Fruit fly (Drosophila melanogaster): ENCODE measurements around the gene Tango4.

DNA sequence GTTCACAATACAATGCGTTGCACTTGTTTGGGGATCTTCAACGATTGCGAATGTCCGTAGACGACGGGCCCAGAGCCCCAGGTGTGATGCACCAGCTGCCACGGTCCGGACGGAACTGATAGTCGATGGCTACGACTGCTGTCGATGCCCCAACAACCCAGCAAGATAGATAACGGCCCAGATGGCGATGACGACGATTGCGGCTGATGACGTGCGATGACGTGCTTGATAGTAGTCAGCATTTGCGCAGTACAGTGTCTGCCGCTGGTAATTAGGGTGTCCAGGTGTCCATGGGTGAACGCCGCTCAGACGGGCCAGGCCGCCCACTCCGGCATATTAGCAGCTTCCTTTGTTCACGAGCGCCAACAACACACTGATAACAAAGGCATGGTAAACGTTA lies 35.9 kb upstream of the Tango4 start, which contains the start of gene cac:
- TF ChIP-seq woc (GFP tag; optimal IDR thresholded peaks at IDR 0.05) (no peak), psq (GFP tag; optimal IDR thresholded peaks at IDR 0.05) (no peak), usp (GFP tag; optimal IDR thresholded peaks at IDR 0.05) (no peak), dl (GFP tag; optimal IDR thresholded peaks at IDR 0.05; ENCODE audit: insufficient read depth in 1 of 2, partially characterized antibody in 2 of 2) (no peak), Mio (GFP tag; optimal IDR thresholded peaks at IDR 0.05) (no peak), CrebA (GFP tag; optimal IDR thresholded peaks at IDR 0.05; ENCODE audit: borderline replicate concordance) (no peak), Hnf4 (GFP tag; optimal IDR thresholded peaks at IDR 0.05) (no peak), fru (GFP tag; optimal IDR thresholded peaks at IDR 0.05) (no peak)

All from whole organism, wandering third instar larva.